Worm (Caenorhabditis elegans) whole organism, young adult: ENCODE results near the gene atg-10.

ENCODE experiments used
- B0336.3 ChIP-seq: fragments of 200-800 bp; sonication (Bioruptor generic); IDR thresholded peaks from 2 replicates; pipeline ENCODE4 v1.3.6; 2022; ENCODE audit warnings: missing genetic modification characterization, missing compliant biosample characterization
- fkh-3 ChIP-seq: sonication (generic microtip); optimal IDR thresholded peaks from 2 replicates; lab custom pipeline; 2016; ENCODE audit warnings: mild to moderate bottlenecking, missing genetic modification characterization, missing compliant biosample characterization
- lin-26 ChIP-seq: fragments of 200-800 bp; sonication (Bioruptor generic); IDR thresholded peaks from 2 replicates; pipeline ENCODE4 v1.3.6; 2022; ENCODE audit warnings: missing genetic modification reagents, missing genetic modification characterization, missing compliant biosample characterization
- mes-4 ChIP-seq: sonication (generic microtip); optimal IDR thresholded peaks from 2 replicates; lab custom pipeline; 2016; ENCODE audit warnings: missing genotype, missing genetic modification characterization, missing compliant biosample characterization
- ztf-26 ChIP-seq: sonication (generic microtip); optimal IDR thresholded peaks from 2 replicates; lab custom pipeline; 2017; ENCODE audit warnings: missing genetic modification characterization, missing compliant biosample characterization

DNA sequence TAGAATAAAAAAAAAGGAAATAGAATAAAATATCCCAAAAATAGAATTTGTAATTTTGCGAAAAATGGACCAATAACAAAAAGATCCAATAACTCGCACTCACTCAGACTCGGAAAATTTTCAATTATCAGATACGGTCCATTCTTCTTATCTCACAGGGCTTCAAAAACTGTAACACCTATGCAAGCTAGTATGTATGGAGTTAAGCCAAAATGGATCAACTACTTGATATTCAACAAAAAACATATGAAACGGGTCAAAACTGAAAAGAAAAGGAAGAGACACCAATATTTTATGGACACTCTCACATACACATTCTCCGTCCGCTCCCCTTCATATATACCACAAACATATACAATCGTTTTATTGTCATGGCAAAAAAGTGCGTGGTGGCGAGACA is 26.7 kb downstream of the atg-10 start, which contains the start of gene C34C6.9:
- TF ChIP-seq B0336.3 (GFP tag; lab: Robert Waterston, UW) = no peak
- TF ChIP-seq lin-26 (GFP tag; lab: Robert Waterston, UW) = no peak
- no peak for TF ChIP-seq ztf-26 (tag; lab: Kevin White, UChicago)
- TF ChIP-seq fkh-3 (tag; lab: Kevin White, UChicago) = no peak
- no peak for TF ChIP-seq mes-4 (tag; lab: Kevin White, UChicago)
